Fruit fly (Drosophila melanogaster) whole organism, embryonic: Measurements from ENCODE around the gene lute.

Source experiments
- CG11723 ChIP-seq: fragments of 200-800 bp; sonication (Bioruptor generic); optimal IDR thresholded peaks from 2 replicates; lab custom pipeline; 2017; ENCODE audit warnings: missing biosample characterization, mild to moderate bottlenecking, missing genetic modification characterization
- CG1233 ChIP-seq: fragments of 200-800 bp; sonication (Bioruptor generic); optimal IDR thresholded peaks from 4 replicates; lab custom pipeline; 2018; ENCODE audit warnings: missing biosample characterization, mild to moderate bottlenecking, missing genetic modification characterization
- CG14667 ChIP-seq: fragments of 200-800 bp; sonication (Bioruptor generic); IDR thresholded peaks from 2 replicates; pipeline ENCODE4 v1.3.6; 2022; ENCODE audit warnings: missing biosample characterization, missing genetic modification characterization
- CG15696 ChIP-seq: fragments of 200-800 bp; sonication (Bioruptor generic); optimal IDR thresholded peaks from 2 replicates; lab custom pipeline; 2019; ENCODE audit warnings: missing biosample characterization, mild to moderate bottlenecking, missing genetic modification characterization, moderate library complexity
- CG17359 ChIP-seq: fragments of 200-800 bp; sonication (Bioruptor generic); optimal IDR thresholded peaks from 3 replicates; lab custom pipeline; 2018; ENCODE audit warnings: missing biosample characterization, mild to moderate bottlenecking, missing genetic modification characterization, moderate library complexity
- CG17385 ChIP-seq: fragments of 200-800 bp; sonication (Bioruptor generic); optimal IDR thresholded peaks from 3 replicates; lab custom pipeline; 2018; ENCODE audit warnings: missing biosample characterization, mild to moderate bottlenecking, missing genetic modification characterization
- CG17829 ChIP-seq: fragments of 200-800 bp; optimal IDR thresholded peaks from 2 replicates; lab custom pipeline; 2019; ENCODE audit warnings: missing biosample characterization, mild to moderate bottlenecking, missing genetic modification characterization, moderate library complexity
- CG1792 ChIP-seq: fragments of 200-800 bp; sonication (Bioruptor generic); optimal IDR thresholded peaks from 2 replicates; lab custom pipeline; 2016; ENCODE audit warnings: missing biosample characterization, missing genetic modification characterization
- CG31388 ChIP-seq: fragments of 200-800 bp; sonication (Bioruptor generic); optimal IDR thresholded peaks from 2 replicates; lab custom pipeline; 2016; ENCODE audit warnings: missing biosample characterization, missing genetic modification characterization
- CG32772 ChIP-seq: fragments of 200-800 bp; sonication (Bioruptor generic); IDR thresholded peaks from 2 replicates; pipeline ENCODE4 v1.3.6; 2022; ENCODE audit warnings: missing biosample characterization, missing genetic modification characterization
- CG4424 ChIP-seq: fragments of 200-800 bp; sonication (Bioruptor generic); optimal IDR thresholded peaks from 3 replicates; lab custom pipeline; 2016; ENCODE audit warnings: missing biosample characterization, missing genetic modification characterization
- CG6683 ChIP-seq: fragments of 200-800 bp; sonication (Bioruptor generic); optimal IDR thresholded peaks from 2 replicates; lab custom pipeline; 2017; ENCODE audit warnings: missing biosample characterization, mild to moderate bottlenecking, missing genetic modification characterization, missing genetic modification reagents
- CG7928 ChIP-seq: fragments of 200-800 bp; sonication (Bioruptor generic); optimal IDR thresholded peaks from 2 replicates; lab custom pipeline; 2017; ENCODE audit warnings: missing biosample characterization, mild to moderate bottlenecking, missing genetic modification characterization
- CG9727 ChIP-seq: fragments of 200-800 bp; sonication (Bioruptor generic); optimal IDR thresholded peaks from 3 replicates; lab custom pipeline; 2017; ENCODE audit warnings: missing biosample characterization, mild to moderate bottlenecking, missing genetic modification characterization
- CG9817 ChIP-seq: fragments of 200-800 bp; sonication (Bioruptor generic); optimal IDR thresholded peaks from 2 replicates; lab custom pipeline; 2018; ENCODE audit warnings: missing biosample characterization, mild to moderate bottlenecking, missing genetic modification characterization, moderate library complexity
- Chrac-16 ChIP-seq: fragments of 200-800 bp; sonication (Bioruptor generic); optimal IDR thresholded peaks from 3 replicates; lab custom pipeline; 2016; ENCODE audit warnings: missing biosample characterization, missing genetic modification characterization
- CrebB ChIP-seq: fragments of 200-800 bp; sonication (Bioruptor generic); optimal IDR thresholded peaks from 3 replicates; lab custom pipeline; 2018; ENCODE audit warnings: missing biosample characterization, mild to moderate bottlenecking, missing genetic modification characterization
- D ChIP-seq, 2 experiments: fragments of 200-800 bp in 1 of 2; fragments of >200 bp in 1 of 2; sonication (Bioruptor generic) in 1 of 2; optimal IDR thresholded peaks; 2 replicates in 1 of 2; 3 replicates in 1 of 2; lab custom pipeline; 2017; ENCODE audit warnings: mild to moderate bottlenecking in 1 of 2, missing biosample characterization in 1 of 2, missing genetic modification characterization in 1 of 2, missing genetic modification reagents in 1 of 2
- Deaf1 ChIP-seq: fragments of 200-800 bp; optimal IDR thresholded peaks from 3 replicates; lab custom pipeline; 2019; ENCODE audit warnings: missing biosample characterization, mild to moderate bottlenecking, missing genetic modification characterization, moderate library complexity
- Dll ChIP-seq: fragments of 200-800 bp; sonication (Bioruptor generic); IDR thresholded peaks from 4 replicates; pipeline ENCODE4 v1.3.6; 2022; ENCODE audit warnings: missing biosample characterization, missing genetic modification characterization; ENCODE audit not compliant: partially characterized antibody
- Drgx ChIP-seq: fragments of 200-800 bp; sonication (Bioruptor generic); IDR thresholded peaks from 2 replicates; pipeline ENCODE4 v1.3.6; 2022; ENCODE audit warnings: missing biosample characterization, missing genetic modification characterization
- Fer1 ChIP-seq: fragments of 200-800 bp; sonication (Bioruptor generic); optimal IDR thresholded peaks from 2 replicates; lab custom pipeline; 2017; ENCODE audit warnings: missing biosample characterization, mild to moderate bottlenecking, missing genetic modification characterization
- HLH3B ChIP-seq: fragments of 200-800 bp; sonication (Bioruptor generic); IDR thresholded peaks from 2 replicates; pipeline ENCODE4 v1.3.6; 2022; ENCODE audit warnings: missing biosample characterization, missing genetic modification characterization
- Lhr ChIP-seq: fragments of 200-800 bp; sonication (Bioruptor generic); optimal IDR thresholded peaks from 3 replicates; lab custom pipeline; 2017; ENCODE audit warnings: mild to moderate bottlenecking, missing biosample characterization, missing genetic modification reagents, missing genetic modification characterization
- MBD-R2 ChIP-seq: fragments of 200-800 bp; sonication (Bioruptor generic); IDR thresholded peaks from 2 replicates; pipeline ENCODE4 v1.3.6; 2022; ENCODE audit warnings: missing biosample characterization, missing genetic modification characterization
- Mad ChIP-seq: fragments of 200-800 bp; sonication (Bioruptor generic); optimal IDR thresholded peaks from 2 replicates; lab custom pipeline; 2016; ENCODE audit warnings: missing biosample characterization, missing genetic modification characterization
- NC2β ChIP-seq: fragments of 200-800 bp; sonication (Bioruptor generic); optimal IDR thresholded peaks from 2 replicates; lab custom pipeline; 2016; ENCODE audit warnings: missing biosample characterization, missing genetic modification characterization
- Six4 ChIP-seq: fragments of 200-800 bp; sonication (Bioruptor generic); optimal IDR thresholded peaks from 2 replicates; lab custom pipeline; 2016; ENCODE audit warnings: missing biosample characterization, missing genetic modification characterization
- Spps ChIP-seq: fragments of 200-800 bp; sonication (Bioruptor generic); optimal IDR thresholded peaks from 2 replicates; lab custom pipeline; 2018; ENCODE audit warnings: missing biosample characterization, mild to moderate bottlenecking, missing genetic modification characterization
- Sry-δ ChIP-seq: fragments of 200-800 bp; sonication (Bioruptor generic); optimal IDR thresholded peaks from 2 replicates; lab custom pipeline; 2016; ENCODE audit warnings: missing biosample characterization, missing genetic modification characterization
- Ssrp ChIP-seq: fragments of 200-800 bp; sonication (Bioruptor generic); optimal IDR thresholded peaks from 2 replicates; lab custom pipeline; 2018; ENCODE audit warnings: missing biosample characterization, mild to moderate bottlenecking, missing genetic modification characterization, moderate library complexity
- Vsx1 ChIP-seq: fragments of 200-800 bp; sonication (Bioruptor generic); optimal IDR thresholded peaks from 2 replicates; lab custom pipeline; 2017; ENCODE audit warnings: missing biosample characterization, mild to moderate bottlenecking, missing genetic modification characterization, missing genetic modification reagents
- ac ChIP-seq: fragments of 200-800 bp; sonication (Bioruptor generic); optimal IDR thresholded peaks from 3 replicates; lab custom pipeline; 2017; ENCODE audit warnings: missing biosample characterization, mild to moderate bottlenecking, missing genetic modification characterization
- ato ChIP-seq: fragments of 200-800 bp; sonication (Bioruptor generic); IDR thresholded peaks from 2 replicates; pipeline ENCODE4 v1.3.6; 2022; ENCODE audit warnings: missing biosample characterization, missing genetic modification characterization; ENCODE audit not compliant: partially characterized antibody
- bigmax ChIP-seq: fragments of 200-800 bp; sonication (Bioruptor generic); optimal IDR thresholded peaks from 2 replicates; lab custom pipeline; 2018; ENCODE audit warnings: missing biosample characterization, mild to moderate bottlenecking, missing genetic modification characterization
- crc ChIP-seq: fragments of 200-800 bp; sonication (Bioruptor generic); optimal IDR thresholded peaks from 2 replicates; lab custom pipeline; 2016; ENCODE audit warnings: missing biosample characterization, missing genetic modification characterization
- crp ChIP-seq, 2 experiments: fragments of 200-800 bp; sonication (Bioruptor generic); optimal IDR thresholded peaks; 2 replicates in 1 of 2; 3 replicates in 1 of 2; lab custom pipeline; 2017; ENCODE audit warnings: missing biosample characterization in 2 of 2, missing genetic modification characterization in 2 of 2, mild to moderate bottlenecking in 1 of 2, moderate library complexity in 1 of 2
- danr ChIP-seq: fragments of 200-800 bp; sonication (Bioruptor generic); IDR thresholded peaks from 2 replicates; pipeline ENCODE4 v1.3.6; 2022; ENCODE audit warnings: missing biosample characterization, missing genetic modification characterization
- dpn ChIP-seq, 2 experiments: fragments of 200-800 bp; sonication (Bioruptor generic); optimal IDR thresholded peaks; 3 replicates each; lab custom pipeline; 2016; ENCODE audit warnings: missing biosample characterization in 2 of 2, missing genetic modification characterization in 2 of 2
- ftz-f1 ChIP-seq: fragments of 200-800 bp; sonication (Bioruptor generic); optimal IDR thresholded peaks from 2 replicates; lab custom pipeline; 2016; ENCODE audit warnings: missing biosample characterization, missing genetic modification characterization
- fu2 ChIP-seq: fragments of 200-800 bp; sonication (Bioruptor generic); optimal IDR thresholded peaks from 2 replicates; lab custom pipeline; 2016; ENCODE audit warnings: missing biosample characterization, missing genetic modification characterization
- h ChIP-seq: fragments of >200 bp; optimal IDR thresholded peaks from 2 replicates; lab custom pipeline; 2017
- hth ChIP-seq: fragments of >200 bp; optimal IDR thresholded peaks from 2 replicates; lab custom pipeline; 2017; ENCODE audit warnings: inconsistent platforms
- nerfin-2 ChIP-seq: fragments of 200-800 bp; sonication (Bioruptor generic); IDR thresholded peaks from 2 replicates; pipeline ENCODE4 v1.3.6; 2022; ENCODE audit warnings: missing biosample characterization, missing genetic modification characterization; ENCODE audit not compliant: partially characterized antibody
- nom ChIP-seq: fragments of 200-800 bp; sonication (Bioruptor generic); optimal IDR thresholded peaks from 2 replicates; lab custom pipeline; 2017; ENCODE audit warnings: missing biosample characterization, missing genetic modification characterization, mild to moderate bottlenecking, moderate library complexity, missing genetic modification reagents
- pb ChIP-seq: fragments of 200-800 bp; sonication (Bioruptor generic); optimal IDR thresholded peaks from 3 replicates; lab custom pipeline; 2016; ENCODE audit warnings: missing biosample characterization, missing genetic modification characterization
- pros ChIP-seq: fragments of 200-800 bp; sonication (Bioruptor generic); optimal IDR thresholded peaks from 3 replicates; lab custom pipeline; 2019; ENCODE audit warnings: missing biosample characterization, mild to moderate bottlenecking, missing genetic modification characterization, moderate library complexity
- sisA ChIP-seq: fragments of 200-800 bp; sonication (Bioruptor generic); IDR thresholded peaks from 2 replicates; pipeline ENCODE4 v1.3.6; 2022; ENCODE audit warnings: missing biosample characterization, missing genetic modification characterization
- sob ChIP-seq: fragments of 200-800 bp; sonication (Bioruptor generic); IDR thresholded peaks from 2 replicates; pipeline ENCODE4 v1.3.6; 2022; ENCODE audit warnings: missing biosample characterization, missing genetic modification characterization
- unpg ChIP-seq: fragments of 200-800 bp; sonication (Bioruptor generic); optimal IDR thresholded peaks from 3 replicates; lab custom pipeline; 2018; ENCODE audit warnings: missing biosample characterization, mild to moderate bottlenecking, missing genetic modification characterization, moderate library complexity
- z ChIP-seq: fragments of 200-800 bp; sonication (Bioruptor generic); IDR thresholded peaks from 3 replicates; pipeline ENCODE4 v1.3.6; 2022; ENCODE audit warnings: missing biosample characterization, missing genetic modification characterization

The lute gene

dm6 chr3R:17402434-17402833 lies 22.7 kb downstream of the lute start, which contains the start of gene Sur-8 (continued):
- peak; percentile 23 for TF ChIP-seq Sry-δ (GFP tag; lab: Kevin White, UChicago)
- TF ChIP-seq fu2 (GFP tag; lab: Kevin White, UChicago) = peak; percentile 27
- peak; percentile 72 to 77 for TF ChIP-seq dpn (GFP tag; optimal IDR thresholded peaks at IDR 0.05; lab: Kevin White, UChicago)
- TF ChIP-seq Deaf1 (tag; lab: Kevin White, UChicago) = no peak
- TF ChIP-seq nom (GFP tag; lab: Kevin White, UChicago) = no peak
- TF ChIP-seq Ssrp (tag; lab: Kevin White, UChicago) = no peak
- TF ChIP-seq danr (GFP tag; lab: Robert Waterston, UW) = no peak
- no peak for TF ChIP-seq nerfin-2 (GFP tag; lab: Robert Waterston, UW)
- TF ChIP-seq CG1792 = peak; percentile 13
- peak; percentile 35 for TF ChIP-seq CG17385 (GFP tag; lab: Kevin White, UChicago)
- no peak for TF ChIP-seq h (lab: Kevin White, UChicago)
- peak; percentile 59 for TF ChIP-seq pb (GFP tag; lab: Kevin White, UChicago)
- peak; percentile 52 for TF ChIP-seq NC2β
- no peak for TF ChIP-seq CG31388 (GFP tag; lab: Kevin White, UChicago)
- TF ChIP-seq CG4424 = peak; percentile 58
- peak; percentile 67 for TF ChIP-seq CG11723 (GFP tag; lab: Kevin White, UChicago)
- TF ChIP-seq D (optimal IDR thresholded peaks at IDR 0.05; lab: Kevin White, UChicago) = no peak
- peak; percentile 45 for TF ChIP-seq D (GFP tag; optimal IDR thresholded peaks at IDR 0.05; lab: Kevin White, UChicago)
- TF ChIP-seq Spps (tag; lab: Kevin White, UChicago) = no peak
- TF ChIP-seq CG7928 (GFP tag; lab: Kevin White, UChicago) = no peak
- peak; percentile 41; the same call in 1 of the 2 replicates for TF ChIP-seq CG14667 (GFP tag; lab: Robert Waterston, UW)
- TF ChIP-seq CG17359 = peak; percentile 53
- TF ChIP-seq crc (GFP tag; lab: Kevin White, UChicago) = peak; percentile 5
- TF ChIP-seq Lhr (GFP tag; lab: Kevin White, UChicago) = peak; percentile 32
- TF ChIP-seq pros = no peak
- peak; percentile 76 for TF ChIP-seq sisA (GFP tag; lab: Robert Waterston, UW)
- TF ChIP-seq ac (GFP tag; lab: Kevin White, UChicago) = no peak
- TF ChIP-seq z (GFP tag; lab: Robert Waterston, UW) = no peak
- TF ChIP-seq CG6683 (GFP tag; lab: Kevin White, UChicago) = no peak
- peak; percentile 33 for TF ChIP-seq CG9727 (GFP tag; lab: Kevin White, UChicago)
- TF ChIP-seq bigmax (GFP tag; lab: Kevin White, UChicago) = no peak
- TF ChIP-seq Drgx (GFP tag; lab: Robert Waterston, UW) = no peak
- no peak for TF ChIP-seq hth (lab: Kevin White, UChicago)
- no peak for TF ChIP-seq ato (GFP tag; lab: Robert Waterston, UW)
- no peak for TF ChIP-seq CrebB (tag; lab: Kevin White, UChicago)
- peak; percentile 29; the same call in 1 of the 2 replicates for TF ChIP-seq CG32772 (GFP tag; lab: Robert Waterston, UW)
- TF ChIP-seq CG9817 (tag; lab: Kevin White, UChicago) = peak; percentile 58
- TF ChIP-seq MBD-R2 (GFP tag; lab: Robert Waterston, UW) = peak; percentile 55; the same call in 1 of the 2 replicates
- TF ChIP-seq Vsx1 (GFP tag; lab: Kevin White, UChicago) = peak; percentile 3
- no peak for TF ChIP-seq unpg (GFP tag; lab: Kevin White, UChicago)
- peak; percentile 34 for TF ChIP-seq CG15696 (tag; lab: Kevin White, UChicago)
- TF ChIP-seq CG17829 (tag; lab: Kevin White, UChicago) = peak; percentile 53
- TF ChIP-seq Mad (GFP tag; lab: Kevin White, UChicago) = peak; percentile 40
- peak; percentile 67 for TF ChIP-seq HLH3B (GFP tag; lab: Robert Waterston, UW)
- no peak for TF ChIP-seq crp (GFP tag; optimal IDR thresholded peaks at IDR 0.05; lab: Kevin White, UChicago)
- TF ChIP-seq Chrac-16 (GFP tag; lab: Kevin White, UChicago) = peak; percentile 73
- TF ChIP-seq Dll = no peak
- peak; percentile 61 for TF ChIP-seq CG1233 (GFP tag; lab: Kevin White, UChicago)
- peak; percentile 67 for TF ChIP-seq sob (GFP tag; lab: Robert Waterston, UW)
- TF ChIP-seq ftz-f1 = peak; percentile 38
- TF ChIP-seq Fer1 = no peak
- peak; percentile 41 for TF ChIP-seq Six4 (GFP tag; lab: Kevin White, UChicago)
